Fruit fly (Drosophila melanogaster) Kc167 (cell line): ENCODE measurements around the gene Pen.

Experiments
- Myc ChIP-seq: fragments of >200 bp; optimal IDR thresholded peaks from 2 replicates; lab custom pipeline; 2017; ENCODE audit warnings: missing external identifiers
- Sin3A ChIP-seq: fragments of >200 bp; optimal IDR thresholded peaks from 2 replicates; lab custom pipeline; 2018; ENCODE audit warnings: missing external identifiers
- ttk ChIP-seq: sonication (Bioruptor generic); optimal IDR thresholded peaks from 2 replicates; lab custom pipeline; 2017; ENCODE audit warnings: missing external identifiers

DNA sequence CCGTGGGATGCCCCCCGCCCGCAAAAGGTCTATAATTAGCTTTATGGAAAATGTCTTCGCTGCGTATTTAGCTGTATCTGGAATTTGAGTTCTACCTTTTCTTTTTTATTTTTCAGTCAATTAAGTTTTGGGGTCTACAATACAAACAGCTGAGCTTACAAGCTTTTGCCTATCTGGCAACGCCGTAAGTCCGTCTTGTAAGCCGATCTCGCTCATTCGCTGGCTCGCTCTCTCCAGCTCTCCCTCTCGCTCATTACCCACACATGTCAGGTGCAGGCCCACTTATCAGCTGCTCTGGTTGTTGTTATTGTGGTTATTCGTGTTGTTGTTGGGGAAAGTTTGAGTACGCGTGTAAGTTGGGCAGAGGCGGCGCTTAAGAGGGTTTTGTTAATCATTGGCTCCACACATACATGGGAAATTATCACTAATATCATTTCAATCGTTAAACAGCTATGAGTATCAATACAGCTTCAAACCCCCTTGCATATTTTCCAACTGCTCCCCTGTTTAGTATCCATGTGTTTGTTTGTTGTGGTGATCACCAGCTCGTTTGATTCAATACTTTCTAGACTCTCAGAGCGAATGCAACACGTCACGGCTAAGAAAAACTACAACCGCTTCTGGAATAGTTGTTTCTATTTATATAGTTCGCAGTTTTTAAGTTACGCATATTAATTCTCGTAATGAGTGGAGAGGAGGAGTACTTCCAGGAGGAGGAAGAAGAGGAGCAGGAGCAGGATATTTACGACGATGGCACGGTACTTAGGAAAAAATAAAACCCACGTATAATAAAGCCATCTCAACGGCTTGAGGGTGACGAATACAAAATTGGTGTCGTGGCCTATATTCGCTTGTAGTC, 46.7 kb upstream of the Pen start:
- TF ChIP-seq ttk (lab: Kevin White, UChicago): no peak
- TF ChIP-seq Myc (lab: Kevin White, UChicago): no peak
- TF ChIP-seq Sin3A (lab: Kevin White, UChicago): no peak
